Fruit fly (Drosophila melanogaster) whole organism, embryonic: Measurements from ENCODE around the gene cup.

Source experiments
- Adf1 ChIP-seq: fragments of 200-800 bp; sonication (Bioruptor generic); IDR thresholded peaks from 2 replicates; pipeline ENCODE4 v1.3.6; 2022; ENCODE audit warnings: missing biosample characterization, missing genetic modification characterization
- C15 ChIP-seq: fragments of 200-800 bp; sonication (Bioruptor generic); IDR thresholded peaks from 3 replicates; pipeline ENCODE4 v1.3.6; 2022; ENCODE audit warnings: missing biosample characterization, missing genetic modification characterization
- CG11695 ChIP-seq: fragments of 200-800 bp; sonication (Bioruptor generic); IDR thresholded peaks from 3 replicates; pipeline ENCODE4 v1.3.6; 2022; ENCODE audit warnings: missing biosample characterization, missing genetic modification characterization
- CG17385 ChIP-seq: fragments of 200-800 bp; sonication (Bioruptor generic); optimal IDR thresholded peaks from 3 replicates; lab custom pipeline; 2018; ENCODE audit warnings: missing biosample characterization, mild to moderate bottlenecking, missing genetic modification characterization
- CG17568 ChIP-seq: fragments of 200-800 bp; sonication (Bioruptor generic); optimal IDR thresholded peaks from 2 replicates; lab custom pipeline; 2018; ENCODE audit warnings: missing biosample characterization, mild to moderate bottlenecking, missing genetic modification characterization, moderate library complexity
- CG18011 ChIP-seq: fragments of 200-800 bp; sonication (Bioruptor generic); optimal IDR thresholded peaks from 2 replicates; lab custom pipeline; 2017; ENCODE audit warnings: missing biosample characterization, missing genetic modification characterization, mild to moderate bottlenecking, moderate library complexity, missing genotype
- CG2202 ChIP-seq: fragments of 200-800 bp; sonication (Bioruptor generic); optimal IDR thresholded peaks from 2 replicates; lab custom pipeline; 2018; ENCODE audit warnings: missing biosample characterization, mild to moderate bottlenecking, missing genetic modification characterization
- CG33213 ChIP-seq: fragments of 200-800 bp; sonication (Bioruptor generic); optimal IDR thresholded peaks from 3 replicates; lab custom pipeline; 2016; ENCODE audit warnings: missing biosample characterization, missing genetic modification characterization
- CG42726 ChIP-seq: fragments of 200-800 bp; sonication (Bioruptor generic); IDR thresholded peaks from 2 replicates; pipeline ENCODE4 v1.3.6; 2022; ENCODE audit warnings: missing biosample characterization, missing genetic modification characterization; ENCODE audit not compliant: partially characterized antibody
- CG4360 ChIP-seq: fragments of 200-800 bp; sonication (Bioruptor generic); IDR thresholded peaks from 2 replicates; pipeline ENCODE4 v1.3.6; 2022; ENCODE audit warnings: missing biosample characterization, missing genetic modification characterization
- CG4707 ChIP-seq: fragments of 200-800 bp; sonication (Bioruptor generic); optimal IDR thresholded peaks from 2 replicates; lab custom pipeline; 2018; ENCODE audit warnings: missing biosample characterization, mild to moderate bottlenecking, missing genetic modification characterization, moderate library complexity
- CG4730 ChIP-seq: fragments of 200-800 bp; sonication (Bioruptor generic); IDR thresholded peaks from 2 replicates; pipeline ENCODE4 v1.3.6; 2022; ENCODE audit warnings: missing biosample characterization, missing genetic modification characterization
- CG5180 ChIP-seq: fragments of 200-800 bp; sonication (Bioruptor generic); optimal IDR thresholded peaks from 3 replicates; lab custom pipeline; 2017; ENCODE audit warnings: missing biosample characterization, missing genetic modification characterization, mild to moderate bottlenecking, moderate library complexity, missing genetic modification reagents
- CG6254 ChIP-seq: fragments of 200-800 bp; sonication (Bioruptor generic); optimal IDR thresholded peaks from 3 replicates; lab custom pipeline; 2017; ENCODE audit warnings: mild to moderate bottlenecking, missing biosample characterization, missing genetic modification reagents, missing genetic modification characterization
- CG7271 ChIP-seq: fragments of 200-800 bp; sonication (Bioruptor generic); optimal IDR thresholded peaks from 2 replicates; lab custom pipeline; 2018; ENCODE audit warnings: missing biosample characterization, mild to moderate bottlenecking, missing genetic modification characterization, moderate library complexity
- Lim3 ChIP-seq: fragments of 200-800 bp; sonication (Bioruptor generic); IDR thresholded peaks from 2 replicates; pipeline ENCODE4 v1.3.6; 2022; ENCODE audit warnings: missing biosample characterization, missing genetic modification characterization
- MBD-R2 ChIP-seq: fragments of 200-800 bp; sonication (Bioruptor generic); IDR thresholded peaks from 2 replicates; pipeline ENCODE4 v1.3.6; 2022; ENCODE audit warnings: missing biosample characterization, missing genetic modification characterization
- Max ChIP-seq: fragments of 200-800 bp; sonication (Bioruptor generic); optimal IDR thresholded peaks from 2 replicates; lab custom pipeline; 2016; ENCODE audit warnings: missing biosample characterization, mild to moderate bottlenecking, missing genetic modification characterization
- NC2β ChIP-seq: fragments of 200-800 bp; sonication (Bioruptor generic); optimal IDR thresholded peaks from 2 replicates; lab custom pipeline; 2016; ENCODE audit warnings: missing biosample characterization, missing genetic modification characterization
- Nf-YC ChIP-seq: fragments of 200-800 bp; optimal IDR thresholded peaks from 3 replicates; lab custom pipeline; 2019; ENCODE audit warnings: missing biosample characterization, mild to moderate bottlenecking, missing genetic modification characterization, moderate library complexity
- Pdp1 ChIP-seq, 2 experiments: fragments of 200-800 bp; sonication (Bioruptor generic); optimal IDR thresholded peaks; 3 replicates each; lab custom pipeline; 2016; ENCODE audit warnings: missing biosample characterization in 2 of 2, missing genetic modification characterization in 2 of 2, mild to moderate bottlenecking in 1 of 2, moderate library complexity in 1 of 2
- Rx ChIP-seq: fragments of 200-800 bp; sonication (Bioruptor generic); IDR thresholded peaks from 2 replicates; pipeline ENCODE4 v1.3.6; 2022; ENCODE audit warnings: missing biosample characterization, missing genetic modification characterization
- Sin3A ChIP-seq: fragments of >200 bp; optimal IDR thresholded peaks from 2 replicates; lab custom pipeline; 2018
- Tbp ChIP-seq: fragments of >200 bp; optimal IDR thresholded peaks from 2 replicates; lab custom pipeline; 2018; ENCODE audit warnings: missing biosample characterization, missing genetic modification characterization
- Vsx1 ChIP-seq: fragments of 200-800 bp; sonication (Bioruptor generic); optimal IDR thresholded peaks from 2 replicates; lab custom pipeline; 2017; ENCODE audit warnings: missing biosample characterization, mild to moderate bottlenecking, missing genetic modification characterization, missing genetic modification reagents
- amos ChIP-seq: fragments of 200-800 bp; sonication (Bioruptor generic); IDR thresholded peaks from 2 replicates; pipeline ENCODE4 v1.3.6; 2022; ENCODE audit warnings: missing biosample characterization, missing genetic modification characterization; ENCODE audit not compliant: partially characterized antibody
- ase ChIP-seq: fragments of 200-800 bp; sonication (Bioruptor generic); IDR thresholded peaks from 3 replicates; pipeline ENCODE4 v1.3.6; 2022; ENCODE audit warnings: missing biosample characterization, missing genetic modification characterization
- bsh ChIP-seq, 2 experiments: fragments of 200-800 bp; sonication (Bioruptor generic); optimal IDR thresholded peaks; 2 replicates each; lab custom pipeline; 2017 to 2018; ENCODE audit warnings: mild to moderate bottlenecking in 2 of 2, missing biosample characterization in 2 of 2, missing genetic modification characterization in 2 of 2, moderate library complexity in 1 of 2
- cad ChIP-seq: fragments of >200 bp; optimal IDR thresholded peaks from 2 replicates; lab custom pipeline; 2017; ENCODE audit warnings: missing biosample characterization, missing genetic modification characterization
- chif ChIP-seq, 2 experiments: fragments of 200-800 bp; sonication (Bioruptor generic); optimal IDR thresholded peaks; 3 replicates each; lab custom pipeline; 2016; ENCODE audit warnings: missing biosample characterization in 2 of 2, missing genetic modification characterization in 2 of 2
- crc ChIP-seq: fragments of 200-800 bp; sonication (Bioruptor generic); optimal IDR thresholded peaks from 2 replicates; lab custom pipeline; 2016; ENCODE audit warnings: missing biosample characterization, missing genetic modification characterization
- disco-r ChIP-seq: fragments of 200-800 bp; sonication (Bioruptor generic); optimal IDR thresholded peaks from 2 replicates; lab custom pipeline; 2016; ENCODE audit warnings: missing biosample characterization, missing genetic modification characterization
- dysf ChIP-seq: fragments of 200-800 bp; sonication (Bioruptor generic); IDR thresholded peaks from 3 replicates; pipeline ENCODE4 v1.3.6; 2022; ENCODE audit warnings: missing biosample characterization, missing genetic modification characterization
- en ChIP-seq: fragments of 200-800 bp; sonication (Bioruptor generic); optimal IDR thresholded peaks from 2 replicates; lab custom pipeline; 2016; ENCODE audit warnings: missing biosample characterization, missing genetic modification characterization
- h ChIP-seq: fragments of >200 bp; optimal IDR thresholded peaks from 2 replicates; lab custom pipeline; 2017
- klu ChIP-seq: fragments of 200-800 bp; sonication (Bioruptor generic); IDR thresholded peaks from 2 replicates; pipeline ENCODE4 v1.3.6; 2022; ENCODE audit warnings: missing biosample characterization, missing genetic modification characterization
- mam ChIP-seq: fragments of 200-800 bp; sonication (Bioruptor generic); optimal IDR thresholded peaks from 3 replicates; lab custom pipeline; 2016; ENCODE audit warnings: missing biosample characterization, missing genetic modification characterization
- otp ChIP-seq: fragments of 200-800 bp; sonication (Bioruptor generic); IDR thresholded peaks from 3 replicates; pipeline ENCODE4, ENCODE4 v1.3.6; 2022; ENCODE audit warnings: missing biosample characterization, missing genetic modification characterization
- pan ChIP-seq, 4 experiments: fragments of >200 bp in 3 of 4; fragments of 200-800 bp in 1 of 4; sonication (Bioruptor generic) in 1 of 4; optimal IDR thresholded peaks in 3 of 4; IDR thresholded peaks in 1 of 4; 2 replicates each; pipeline versions ENCODE4 v1.3.6 to Lab custom; 2017 to 2022; ENCODE audit warnings: missing biosample characterization in 2 of 4, missing genetic modification characterization in 2 of 4, mixed read lengths in 1 of 4
- run ChIP-seq: fragments of 200-800 bp; sonication (Bioruptor generic); optimal IDR thresholded peaks from 3 replicates; lab custom pipeline; 2018; ENCODE audit warnings: missing biosample characterization, mild to moderate bottlenecking, missing genetic modification characterization
- salm ChIP-seq: fragments of 200-800 bp; sonication (Bioruptor generic); optimal IDR thresholded peaks from 2 replicates; lab custom pipeline; 2018; ENCODE audit warnings: missing biosample characterization, mild to moderate bottlenecking, missing genetic modification characterization
- scrt ChIP-seq: fragments of 200-800 bp; sonication (Bioruptor generic); optimal IDR thresholded peaks from 2 replicates; lab custom pipeline; 2018; ENCODE audit warnings: missing biosample characterization, mild to moderate bottlenecking, missing genetic modification characterization, moderate library complexity
- slbo ChIP-seq: fragments of 200-800 bp; sonication (Bioruptor generic); IDR thresholded peaks from 2 replicates; pipeline ENCODE4 v1.3.6; 2022; ENCODE audit warnings: missing biosample characterization, missing genetic modification characterization
- slp2 ChIP-seq: fragments of 200-800 bp; sonication (Bioruptor generic); optimal IDR thresholded peaks from 2 replicates; lab custom pipeline; 2016; ENCODE audit warnings: missing biosample characterization, missing genetic modification characterization
- stc ChIP-seq: fragments of 200-800 bp; sonication (Bioruptor generic); IDR thresholded peaks from 2 replicates; pipeline ENCODE4 v1.3.6; 2022; ENCODE audit warnings: missing biosample characterization, missing genetic modification characterization
- stwl ChIP-seq: fragments of 200-800 bp; sonication (Bioruptor generic); optimal IDR thresholded peaks from 3 replicates; lab custom pipeline; 2018; ENCODE audit warnings: missing biosample characterization, mild to moderate bottlenecking, missing genetic modification characterization, moderate library complexity
- vnd ChIP-seq: fragments of 200-800 bp; sonication (Bioruptor generic); IDR thresholded peaks from 3 replicates; pipeline ENCODE4 v1.3.6; 2022; ENCODE audit warnings: missing biosample characterization, missing genetic modification characterization; ENCODE audit not compliant: partially characterized antibody
- vvl ChIP-seq: fragments of 200-800 bp; sonication (Bioruptor generic); IDR thresholded peaks from 2 replicates; pipeline ENCODE4 v1.3.6; 2022; ENCODE audit warnings: missing biosample characterization, missing genetic modification characterization
- wor ChIP-seq: fragments of 200-800 bp; sonication (Bioruptor generic); IDR thresholded peaks from 2 replicates; pipeline ENCODE4 v1.3.6; 2022; ENCODE audit warnings: missing biosample characterization, missing genetic modification characterization

Gene cup

dm6 chr2L:6673211-6674012 lies 9.9 kb downstream of the cup start, which contains the start of gene Spn27A (continued):
- peak; percentile 16 for TF ChIP-seq CG18011 (GFP tag; lab: Kevin White, UChicago)
- TF ChIP-seq MBD-R2 (GFP tag; lab: Robert Waterston, UW): peak; percentile 97
- 0 out of 2 replicates have a peak, but pooled peaks have one; percentile 25 for TF ChIP-seq CG4730 (GFP tag; lab: Robert Waterston, UW)
- peak; percentile 54 for TF ChIP-seq dysf (GFP tag; lab: Robert Waterston, UW)
- TF ChIP-seq slp2 (GFP tag; lab: Kevin White, UChicago): peak; percentile 53
- TF ChIP-seq bsh (GFP tag; optimal IDR thresholded peaks at IDR 0.05; lab: Kevin White, UChicago): peak; percentile 18 to 68
- TF ChIP-seq CG42726 (GFP tag; lab: Robert Waterston, UW): no peak
- peak; percentile 52 for TF ChIP-seq CG33213 (GFP tag; lab: Kevin White, UChicago)
- TF ChIP-seq cad (GFP tag; lab: Kevin White, UChicago): no peak
- TF ChIP-seq Max (GFP tag; lab: Kevin White, UChicago): peak; percentile 66
- no peak for TF ChIP-seq otp (GFP tag; lab: Robert Waterston, UW)
- no peak; the same call in 1 of the 2 replicates for TF ChIP-seq wor (GFP tag; lab: Robert Waterston, UW)
- no peak for TF ChIP-seq pan (optimal IDR thresholded peaks at IDR 0.05; lab: Kevin White, UChicago)
- peak in 1 of 2 experiments; percentile 53 for TF ChIP-seq pan (GFP tag; optimal IDR thresholded peaks at IDR 0.05 in 1 of 2, IDR thresholded peaks at IDR 0.05 in 1 of 2)
- peak in 1 of 2 experiments; percentile 56 for TF ChIP-seq chif (GFP tag; optimal IDR thresholded peaks at IDR 0.05; lab: Kevin White, UChicago)
- TF ChIP-seq h: no peak
- no peak for TF ChIP-seq CG7271 (tag; lab: Kevin White, UChicago)
- peak; percentile 21 for TF ChIP-seq CG5180 (GFP tag; lab: Kevin White, UChicago)
- peak; percentile 6 for TF ChIP-seq Nf-YC (tag; lab: Kevin White, UChicago)
- 0 out of 2 replicates have a peak, but pooled peaks have one; percentile 41 for TF ChIP-seq stc
- TF ChIP-seq CG4360: peak; percentile 5; the same call in 1 of the 2 replicates
- TF ChIP-seq stwl: peak; percentile 90
- TF ChIP-seq NC2β: peak; percentile 46
- peak; percentile 71 for TF ChIP-seq mam (GFP tag; lab: Kevin White, UChicago)
- no peak for TF ChIP-seq vnd (GFP tag; lab: Robert Waterston, UW)
- no peak for TF ChIP-seq ase (GFP tag; lab: Robert Waterston, UW)
- no peak for TF ChIP-seq run
- TF ChIP-seq Pdp1 (GFP tag; optimal IDR thresholded peaks at IDR 0.05; lab: Kevin White, UChicago): peak; percentile 59 to 99
- TF ChIP-seq CG17568 (GFP tag; lab: Kevin White, UChicago): peak; percentile 25
- TF ChIP-seq salm (tag; lab: Kevin White, UChicago): peak; percentile 31
- TF ChIP-seq CG4707 (GFP tag; lab: Kevin White, UChicago): no peak
- TF ChIP-seq en (GFP tag; lab: Kevin White, UChicago): peak; percentile 19
- TF ChIP-seq Sin3A (lab: Kevin White, UChicago): peak; percentile 25
- TF ChIP-seq scrt (GFP tag; lab: Kevin White, UChicago): peak; percentile 38
- TF ChIP-seq disco-r (GFP tag; lab: Kevin White, UChicago): peak; percentile 53
- TF ChIP-seq C15 (GFP tag; lab: Robert Waterston, UW): no peak
- TF ChIP-seq Rx (GFP tag; lab: Robert Waterston, UW): no peak
- TF ChIP-seq CG11695 (GFP tag; lab: Robert Waterston, UW): 0 out of 3 replicates have a peak, but pooled peaks have one; percentile 19
- peak; percentile 93 for TF ChIP-seq Adf1 (GFP tag; lab: Robert Waterston, UW)
- TF ChIP-seq CG17385 (GFP tag; lab: Kevin White, UChicago): peak; percentile 56
- no peak for TF ChIP-seq Vsx1
- no peak for TF ChIP-seq Tbp (GFP tag; lab: Kevin White, UChicago)
- TF ChIP-seq CG6254 (GFP tag; lab: Kevin White, UChicago): no peak
- peak; percentile 93 for TF ChIP-seq vvl (GFP tag; lab: Robert Waterston, UW)
- peak; percentile 37 for TF ChIP-seq crc (GFP tag; lab: Kevin White, UChicago)
- TF ChIP-seq klu (GFP tag; lab: Robert Waterston, UW): no peak
- TF ChIP-seq CG2202 (tag; lab: Kevin White, UChicago): no peak
- TF ChIP-seq Lim3 (GFP tag; lab: Robert Waterston, UW): no peak
- TF ChIP-seq amos (GFP tag; lab: Robert Waterston, UW): peak; percentile 45; the same call in 1 of the 2 replicates
- TF ChIP-seq slbo (GFP tag; lab: Robert Waterston, UW): peak; percentile 38; the same call in 1 of the 2 replicates
